Fruit fly (Drosophila melanogaster): ENCODE data around the gene Nemp.
A peak's percentile ranks its signal among the peaks of the same experiment; 100 is the strongest.

Gene Nemp

DNA sequence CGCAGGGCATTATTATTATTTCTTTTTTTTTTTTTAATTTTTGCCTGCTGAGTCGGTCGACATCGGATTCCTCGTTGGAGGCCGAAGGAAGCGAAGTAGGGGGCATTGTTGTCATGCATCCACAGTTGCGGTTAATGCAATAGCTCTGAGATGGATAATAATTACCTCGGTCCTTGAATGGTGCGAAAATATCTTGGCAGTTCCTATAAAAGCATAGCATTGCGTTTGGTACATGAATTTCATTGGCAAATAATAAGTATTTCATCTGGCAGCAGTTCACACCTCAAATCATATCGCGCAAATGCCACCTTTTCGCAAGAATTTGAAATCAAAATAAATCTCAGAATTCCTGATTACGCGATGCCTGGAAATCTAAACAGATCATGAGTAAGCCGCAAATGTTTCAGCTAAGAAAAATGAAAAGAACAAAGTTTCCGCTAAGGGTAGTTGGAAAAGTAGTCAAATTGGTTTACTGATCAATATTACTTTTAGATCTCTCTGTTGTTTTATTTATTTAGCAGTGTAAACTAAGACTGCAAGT, 7.7 kb downstream of the Nemp start (continued):
- peak; percentile 42 for TF ChIP-seq Met (GFP tag; optimal IDR thresholded peaks at IDR 0.05)
- TF ChIP-seq CG9139 (GFP tag; optimal IDR thresholded peaks at IDR 0.05), result no peak
- no peak for TF ChIP-seq eg (GFP tag; IDR thresholded peaks at IDR 0.05)
- no peak for TF ChIP-seq CG15336 (GFP tag; IDR thresholded peaks at IDR 0.05)
- peak; percentile 18; the same call in 1 of the 3 replicates for TF ChIP-seq CG6163 (GFP tag; IDR thresholded peaks at IDR 0.05)
- peak; percentile 49 for TF ChIP-seq Sox15 (GFP tag; optimal IDR thresholded peaks at IDR 0.05)
- no peak for TF ChIP-seq Ets96B (tag; optimal IDR thresholded peaks at IDR 0.05)
- TF ChIP-seq ss (GFP tag; optimal IDR thresholded peaks at IDR 0.05), result peak in 1 of 2 experiments; percentile 20
- no peak for TF ChIP-seq net (GFP tag; optimal IDR thresholded peaks at IDR 0.05)
- peak; percentile 55 for TF ChIP-seq Eip75B (GFP tag; optimal IDR thresholded peaks at IDR 0.05)
- TF ChIP-seq CG1621 (tag; optimal IDR thresholded peaks at IDR 0.05), result no peak
- TF ChIP-seq CG3919 (GFP tag; optimal IDR thresholded peaks at IDR 0.05), result peak; percentile 1
- TF ChIP-seq topi (GFP tag; optimal IDR thresholded peaks at IDR 0.05), result peak; percentile 33
- peak; percentile 31 for TF ChIP-seq Ets21C (GFP tag; optimal IDR thresholded peaks at IDR 0.05)
- TF ChIP-seq CG10631 (GFP tag; optimal IDR thresholded peaks at IDR 0.05), result peak; percentile 31
- TF ChIP-seq Sox102F (GFP tag; optimal IDR thresholded peaks at IDR 0.05), result peak; percentile 22
- TF ChIP-seq Hr39 (GFP tag; optimal IDR thresholded peaks at IDR 0.05), result peak; percentile 64
- TF ChIP-seq achi (GFP tag; optimal IDR thresholded peaks at IDR 0.05), result no peak
- TF ChIP-seq CG8632 (GFP tag; optimal IDR thresholded peaks at IDR 0.05), result peak; percentile 15

DNA sequence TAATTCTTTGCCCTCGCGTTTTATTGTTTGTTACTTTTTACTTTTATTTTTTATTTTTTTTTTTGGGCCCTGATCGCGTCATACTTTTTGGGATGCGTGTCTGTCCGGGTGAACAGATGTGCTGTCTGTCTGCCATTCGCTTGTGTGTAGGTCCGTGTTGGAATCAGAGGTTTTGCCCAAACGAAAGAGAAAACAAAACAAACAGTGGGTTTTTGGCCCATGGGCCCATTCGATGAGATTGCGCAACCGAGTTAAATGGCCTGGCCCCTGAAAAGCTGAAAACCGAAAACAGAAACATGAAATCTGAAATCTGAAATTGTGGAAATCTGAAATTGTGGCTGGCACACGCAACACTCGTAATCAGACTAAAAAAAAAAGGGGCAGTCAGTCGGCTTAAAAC, 9.3 kb downstream of the Nemp start:
- TF ChIP-seq Hr38 (GFP tag; optimal IDR thresholded peaks at IDR 0.05) (no peak), CG11762 (GFP tag; optimal IDR thresholded peaks at IDR 0.05; ENCODE audit: insufficient read depth) (no peak), vri (GFP tag; optimal IDR thresholded peaks at IDR 0.05) (peak; percentile 76), eg (GFP tag; IDR thresholded peaks at IDR 0.05) (no peak), Smox (GFP tag; optimal IDR thresholded peaks at IDR 0.05) (no peak), Hr39 (GFP tag; optimal IDR thresholded peaks at IDR 0.05) (no peak), acj6 (GFP tag; optimal IDR thresholded peaks at IDR 0.05) (no peak), fkh (GFP tag; optimal IDR thresholded peaks at IDR 0.05) (no peak), CG10631 (GFP tag; optimal IDR thresholded peaks at IDR 0.05) (no peak), CG8632 (GFP tag; optimal IDR thresholded peaks at IDR 0.05) (no peak), Eip78C (GFP tag) (peak; percentile 38), CG6808 (GFP tag; optimal IDR thresholded peaks at IDR 0.05) (no peak), salr (GFP tag; optimal IDR thresholded peaks at IDR 0.05) (no peak), Blimp-1 (GFP tag; optimal IDR thresholded peaks at IDR 0.05) (peak; percentile 66)

DNA sequence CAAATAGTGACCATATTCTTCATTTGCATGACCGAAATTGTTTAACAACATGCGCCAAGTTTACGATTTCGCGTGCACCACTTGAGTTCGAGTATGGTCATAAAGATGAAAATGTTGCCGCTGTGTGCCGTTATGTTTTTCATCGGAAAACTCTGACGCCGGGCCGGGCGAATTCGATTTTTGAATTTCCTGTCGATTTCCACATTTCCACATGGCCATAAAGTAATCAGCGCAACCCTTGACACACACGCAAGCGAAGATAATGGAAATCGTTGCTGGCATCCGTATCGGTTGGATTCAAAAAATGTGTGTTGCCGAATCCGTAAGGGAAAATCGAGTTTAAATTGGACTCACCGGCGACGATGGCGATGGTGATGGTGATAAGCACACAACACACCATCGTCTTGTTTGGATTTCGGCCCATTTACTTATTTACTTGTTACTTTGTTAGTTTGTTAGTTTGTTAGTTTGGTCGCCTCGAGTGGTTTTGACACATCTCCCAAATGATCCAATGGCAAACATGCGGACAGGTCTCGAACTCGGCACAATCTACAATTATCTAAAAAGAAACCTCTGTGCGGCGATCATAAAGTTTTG, 10.2 kb downstream of the Nemp start:
- TF ChIP-seq fkh (GFP tag; optimal IDR thresholded peaks at IDR 0.05) (peak; percentile 85), fd59A (GFP tag; optimal IDR thresholded peaks at IDR 0.05) (no peak)

DNA sequence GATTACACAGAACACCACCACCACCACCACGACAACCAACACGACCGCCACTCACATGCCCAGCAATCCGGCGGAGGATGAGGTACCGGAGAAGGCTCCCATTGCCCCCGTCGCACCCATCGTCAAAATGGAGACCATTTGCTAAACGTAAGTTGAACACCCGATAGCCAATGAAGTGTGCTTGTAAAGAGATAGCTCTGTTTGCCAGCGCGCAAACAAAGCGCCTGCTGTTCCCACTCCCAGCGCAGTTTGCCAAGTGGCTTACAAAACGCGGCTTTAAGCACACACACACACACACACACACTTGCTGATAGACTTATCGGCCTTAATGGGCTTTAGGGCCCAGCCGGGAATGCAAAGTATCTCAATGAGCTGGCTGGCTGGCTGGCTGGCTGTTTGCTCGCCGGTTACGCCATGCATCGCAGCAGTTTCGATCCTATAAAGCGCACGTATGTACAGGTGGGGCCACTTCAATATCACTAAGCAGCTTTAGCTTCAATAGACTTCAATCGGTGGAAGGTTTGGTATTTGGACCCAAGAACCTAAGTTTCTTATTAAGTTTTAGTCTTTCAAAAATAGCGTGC, 11.4 kb downstream of the Nemp start:
- TF ChIP-seq fkh (GFP tag; optimal IDR thresholded peaks at IDR 0.05) (peak; percentile 19), CG1621 (tag; optimal IDR thresholded peaks at IDR 0.05) (peak; percentile 5), pdm3 (GFP tag; optimal IDR thresholded peaks at IDR 0.05) (no peak), Eip78C (GFP tag) (peak; percentile 51)

DNA sequence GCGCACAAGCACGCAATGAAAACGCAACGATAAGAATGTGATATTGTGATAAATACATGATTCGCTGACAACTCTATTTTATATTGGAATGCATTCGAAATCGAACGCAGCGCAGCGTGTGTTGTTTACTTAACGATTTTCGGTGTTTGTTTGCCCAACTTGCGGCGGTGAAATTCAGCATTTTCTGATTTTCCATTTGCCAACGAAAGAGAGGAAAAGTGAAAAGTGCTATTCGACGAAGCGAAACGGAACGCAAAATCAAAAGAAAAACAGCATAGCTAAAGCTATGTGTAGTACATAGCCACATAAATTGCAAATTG, 13.8 kb downstream of the Nemp start:
- TF ChIP-seq CG34406 (GFP tag; optimal IDR thresholded peaks at IDR 0.05), result no peak
- TF ChIP-seq CG1621 (tag; optimal IDR thresholded peaks at IDR 0.05), result no peak
- TF ChIP-seq Blimp-1 (GFP tag; optimal IDR thresholded peaks at IDR 0.05), result no peak
- TF ChIP-seq fkh (GFP tag; optimal IDR thresholded peaks at IDR 0.05), result peak; percentile 83
